Fruit fly (Drosophila melanogaster): Measurements from ENCODE around the gene RhoGAP100F.

DNA sequence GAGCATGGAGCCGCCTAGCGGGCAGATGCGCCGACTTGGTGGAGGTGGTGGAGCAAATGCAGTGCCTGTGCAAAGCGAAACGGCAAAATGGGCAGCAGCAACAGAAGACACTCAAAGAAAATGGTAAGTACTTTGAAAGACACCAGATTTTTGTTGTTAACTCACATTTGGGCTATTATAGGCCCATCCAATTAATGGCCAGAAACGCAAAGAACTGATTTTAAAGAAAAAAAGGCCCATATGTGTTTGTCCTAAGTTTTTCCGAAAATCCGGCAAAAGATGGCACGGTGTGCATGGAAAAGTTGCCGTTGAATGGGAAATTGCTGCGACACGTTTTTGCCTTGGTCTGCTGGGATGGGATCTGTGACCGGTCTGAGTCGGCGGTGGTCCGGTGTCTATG, 44.2 kb upstream of the RhoGAP100F start:
- TF ChIP-seq h (optimal IDR thresholded peaks at IDR 0.05) (no peak), insv (optimal IDR thresholded peaks at IDR 0.05) (no peak), Myc (optimal IDR thresholded peaks at IDR 0.05) (no peak), psq (optimal IDR thresholded peaks at IDR 0.05) (no peak), ttk (optimal IDR thresholded peaks at IDR 0.05) (no peak), Sin3A (optimal IDR thresholded peaks at IDR 0.05) (no peak)
